Worm (Caenorhabditis elegans): ENCODE measurements around the gene Y17D7C.2.

DNA sequence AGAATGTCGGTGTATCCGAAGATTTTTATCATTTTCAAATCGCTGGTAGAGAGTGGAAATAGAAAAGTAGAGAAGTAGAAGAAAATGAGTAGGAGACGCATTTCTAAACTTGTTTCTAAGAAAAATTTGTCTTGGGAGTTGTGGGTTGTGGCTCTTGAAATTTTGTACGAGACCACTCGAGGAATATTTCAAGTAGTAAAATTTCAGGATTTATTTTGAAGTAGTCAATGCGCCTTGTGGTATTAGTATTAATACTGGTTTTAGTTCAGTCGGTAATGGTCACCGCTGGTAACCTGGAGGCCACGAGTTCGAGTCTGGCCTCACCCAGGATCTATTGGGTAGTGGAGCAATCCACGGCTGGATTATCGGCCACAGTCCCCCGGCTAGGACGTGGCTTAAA, 28.9 kb upstream of the Y17D7C.2 start, which contains the start of gene clec-252:
- TF ChIP-seq tra-4 (tag; optimal IDR thresholded peaks at IDR 0.05): no peak
- no peak for TF ChIP-seq ama-1 (optimal IDR thresholded peaks at IDR 0.05)
- TF ChIP-seq hmbx-1 (tag; optimal IDR thresholded peaks at IDR 0.05): no peak
- TF ChIP-seq tbx-11 (GFP tag; IDR thresholded peaks at IDR 0.05): no peak
- TF ChIP-seq ceh-13 (GFP tag; optimal IDR thresholded peaks at IDR 0.05): no peak
- TF ChIP-seq tbx-37 (GFP tag; conservative IDR thresholded peaks at IDR 0.05): no peak
- TF ChIP-seq flt-1 (GFP tag; IDR thresholded peaks at IDR 0.05): no peak
- no peak for TF ChIP-seq scrt-1 (GFP tag; IDR thresholded peaks at IDR 0.05)
- TF ChIP-seq F13C5.2 (tag; optimal IDR thresholded peaks at IDR 0.05): no peak
- no peak for TF ChIP-seq sea-1 (GFP tag; conservative IDR thresholded peaks at IDR 0.05)
